Worm (Caenorhabditis elegans): Measurements from ENCODE around the gene srv-5.

The srv-5 gene

DNA sequence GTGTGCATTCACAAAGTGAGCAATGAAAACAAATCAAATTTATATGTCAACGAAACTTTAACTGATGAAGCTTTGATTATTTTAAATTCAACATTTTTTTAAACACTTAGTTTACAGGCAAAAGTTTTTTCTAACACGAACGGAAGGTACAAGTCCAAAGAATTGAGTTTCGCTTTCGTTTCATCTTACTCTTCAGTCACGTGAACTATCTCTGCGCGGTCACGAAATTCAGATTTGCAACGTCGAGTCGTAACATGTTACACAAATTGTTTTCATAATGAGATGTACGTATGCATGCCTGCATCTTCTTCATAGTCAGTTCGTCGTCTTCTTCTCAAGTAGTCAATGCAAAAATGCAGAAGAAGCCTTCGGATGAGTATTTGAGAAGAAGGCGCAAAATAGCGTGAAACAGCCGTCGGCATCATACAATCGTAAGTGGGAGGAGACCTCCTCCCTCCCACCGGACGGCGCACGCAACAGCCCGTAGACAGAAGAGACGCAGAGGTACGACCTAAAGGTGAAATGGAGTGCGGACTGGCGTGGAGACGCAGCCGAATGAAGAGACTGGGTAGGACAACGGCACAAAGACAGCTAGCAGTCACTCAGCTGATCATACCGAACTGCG is 13.2 kb downstream of the srv-5 start, which contains the start of gene coel-1 (continued):
- TF ChIP-seq ceh-48 (tag; optimal IDR thresholded peaks at IDR 0.05) = no peak
- TF ChIP-seq madf-2 (tag; optimal IDR thresholded peaks at IDR 0.05) = no peak
- TF ChIP-seq elt-4 (tag; optimal IDR thresholded peaks at IDR 0.05) = no peak
- TF ChIP-seq unc-55 (GFP tag; optimal IDR thresholded peaks at IDR 0.05) = peak; percentile 26
- no peak for TF ChIP-seq eyg-1 (tag; optimal IDR thresholded peaks at IDR 0.05)
- TF ChIP-seq zip-5 (tag; optimal IDR thresholded peaks at IDR 0.05) = no peak
- no peak for TF ChIP-seq tbx-7 (tag; optimal IDR thresholded peaks at IDR 0.05)
- TF ChIP-seq dmd-4 (tag; optimal IDR thresholded peaks at IDR 0.05; ENCODE audit: borderline replicate concordance) = no peak
- no peak for TF ChIP-seq hlh-15 (tag; optimal IDR thresholded peaks at IDR 0.05)
- no peak for TF ChIP-seq fax-1 (tag; optimal IDR thresholded peaks at IDR 0.05)
- TF ChIP-seq pax-1 (tag; optimal IDR thresholded peaks at IDR 0.05) = no peak
- peak; percentile 24 for TF ChIP-seq hlh-30 (tag; optimal IDR thresholded peaks at IDR 0.05; ENCODE audit: insufficient read depth)
- no peak for TF ChIP-seq ceh-30 (tag; optimal IDR thresholded peaks at IDR 0.05)
- peak; percentile 87 for TF ChIP-seq tbx-2 (tag; optimal IDR thresholded peaks at IDR 0.05)
- no peak for TF ChIP-seq dve-1 (tag; optimal IDR thresholded peaks at IDR 0.05)
- TF ChIP-seq odd-2 (tag; optimal IDR thresholded peaks at IDR 0.05) = no peak
- peak; percentile 85 for TF ChIP-seq ceh-31 (tag; optimal IDR thresholded peaks at IDR 0.05)
- no peak for TF ChIP-seq nhr-232 (tag; optimal IDR thresholded peaks at IDR 0.05)
- peak; percentile 75 for TF ChIP-seq sdc-2 (tag; optimal IDR thresholded peaks at IDR 0.05)
- TF ChIP-seq fkh-6 (tag; optimal IDR thresholded peaks at IDR 0.05) = peak; percentile 30
- TF ChIP-seq pha-2 (tag; optimal IDR thresholded peaks at IDR 0.05) = no peak
- TF ChIP-seq ets-4 (tag; optimal IDR thresholded peaks at IDR 0.05) = no peak
- no peak for TF ChIP-seq ama-1 (optimal IDR thresholded peaks at IDR 0.05)
- no peak for TF ChIP-seq gmeb-2 (tag; optimal IDR thresholded peaks at IDR 0.05)
- TF ChIP-seq ttx-3 (tag; optimal IDR thresholded peaks at IDR 0.05) = no peak
- peak; percentile 29 for TF ChIP-seq F13H6.1 (tag; optimal IDR thresholded peaks at IDR 0.05)
- TF ChIP-seq ceh-9 (tag; optimal IDR thresholded peaks at IDR 0.05) = no peak
- no peak for TF ChIP-seq C38D4.7 (GFP tag; optimal IDR thresholded peaks at IDR 0.05)

DNA sequence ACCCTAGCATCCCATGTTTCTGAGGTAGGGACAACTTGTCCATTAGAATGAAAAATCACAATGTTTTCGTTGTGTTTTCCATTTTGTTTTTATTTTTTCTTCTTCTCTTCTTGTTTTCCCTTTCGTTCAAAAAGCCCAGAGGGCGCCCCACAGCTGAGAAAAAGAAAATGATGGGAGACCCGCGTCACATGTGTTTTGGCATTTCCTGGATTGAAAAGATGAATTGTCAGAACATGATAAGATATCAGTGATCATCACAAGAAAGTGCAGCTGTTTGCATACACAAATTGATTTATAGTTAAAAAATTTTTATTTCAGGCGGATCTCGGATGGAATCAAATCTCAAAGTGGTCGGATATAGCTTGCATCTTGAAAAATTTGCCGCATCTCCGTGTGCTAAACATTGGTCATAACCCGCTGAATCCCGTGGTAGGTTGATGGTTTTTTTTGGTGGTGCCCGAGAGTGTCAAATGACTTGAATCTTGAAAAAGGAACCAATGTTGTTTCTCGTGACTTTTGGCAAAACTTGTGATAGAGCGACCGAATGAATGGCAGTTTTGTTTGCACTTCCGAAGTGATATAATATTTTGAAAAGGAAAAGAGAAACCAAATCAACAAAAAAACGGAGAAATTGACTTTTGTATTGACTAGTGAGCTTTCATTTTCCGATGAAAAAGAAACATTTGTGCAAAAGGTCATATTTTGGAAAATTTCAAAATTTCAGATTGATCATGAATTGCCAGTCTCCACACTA is 14.2 kb downstream of the srv-5 start:
- TF ChIP-seq hlh-30 (tag; optimal IDR thresholded peaks at IDR 0.05; ENCODE audit: insufficient read depth) (peak; percentile 17), ceh-18 (tag; optimal IDR thresholded peaks at IDR 0.05) (peak; percentile 53), odd-2 (tag; optimal IDR thresholded peaks at IDR 0.05) (no peak)

DNA sequence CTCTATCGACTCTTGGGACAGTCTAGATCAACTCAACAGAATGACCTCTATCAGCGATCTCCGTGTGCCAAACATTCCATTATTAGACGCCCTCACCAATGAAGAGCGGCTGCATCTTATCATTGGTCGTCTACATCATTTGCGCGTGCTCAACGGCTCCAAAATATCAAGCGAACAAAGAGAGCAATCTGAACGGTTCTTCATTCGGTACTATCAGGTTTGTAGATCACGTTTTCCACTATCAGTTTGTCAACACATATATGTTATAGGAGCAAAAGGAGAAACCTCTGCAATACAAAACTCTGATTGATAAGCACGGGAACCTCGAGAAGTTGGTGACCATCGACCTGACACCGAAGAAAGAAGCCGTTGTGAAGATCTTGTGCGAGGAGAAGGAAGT is 16.2 kb downstream of the srv-5 start:
- TF ChIP-seq K09A11.1 (tag; optimal IDR thresholded peaks at IDR 0.05; ENCODE audit: insufficient read depth) (no peak), elt-2 (tag; optimal IDR thresholded peaks at IDR 0.05) (peak; percentile 79)

DNA sequence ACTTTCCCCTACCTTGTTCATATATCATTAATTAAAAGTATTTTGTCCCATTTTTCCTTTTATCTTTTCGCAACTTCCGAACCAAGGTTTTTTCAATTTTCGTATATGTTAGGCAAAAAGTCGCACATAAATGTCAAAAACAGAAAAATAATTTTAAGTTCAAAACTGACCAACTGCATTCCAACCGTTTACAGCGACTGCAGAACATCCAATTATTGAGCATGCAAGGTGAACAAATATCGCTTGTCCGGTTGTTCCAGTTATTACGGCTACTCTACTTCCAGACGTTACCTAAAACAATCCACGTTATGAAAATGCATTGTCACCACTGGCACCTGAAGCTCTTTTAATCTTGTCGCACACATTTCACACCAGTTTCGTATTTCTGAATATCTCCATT is 21.5 kb downstream of the srv-5 start, which contains the start of gene C52B9.10:
TSS of gene C52B9.10 (plus strand) at position 301 of the 400 bp plus-strand sequence.
- TF ChIP-seq ceh-45 (GFP tag; IDR thresholded peaks at IDR 0.05) (no peak), ceh-31 (tag; optimal IDR thresholded peaks at IDR 0.05) (no peak), tbx-2 (tag; optimal IDR thresholded peaks at IDR 0.05) (no peak), ets-4 (tag; optimal IDR thresholded peaks at IDR 0.05) (no peak), ceh-34 (tag; optimal IDR thresholded peaks at IDR 0.05) (no peak), pros-1 (tag; optimal IDR thresholded peaks at IDR 0.05) (no peak), hlh-13 (GFP tag; optimal IDR thresholded peaks at IDR 0.05) (no peak), hlh-8 (tag; optimal IDR thresholded peaks at IDR 0.05) (no peak), ref-2 (tag; optimal IDR thresholded peaks at IDR 0.05) (no peak), ceh-14 (tag; optimal IDR thresholded peaks at IDR 0.05) (no peak), C38D4.7 (GFP tag; optimal IDR thresholded peaks at IDR 0.05) (no peak), eyg-1 (tag; optimal IDR thresholded peaks at IDR 0.05) (no peak), npax-4 (tag; optimal IDR thresholded peaks at IDR 0.05) (no peak), fkh-6 (tag; optimal IDR thresholded peaks at IDR 0.05) (no peak), che-1 (tag; optimal IDR thresholded peaks at IDR 0.05) (no peak), gmeb-2 (tag; optimal IDR thresholded peaks at IDR 0.05) (no peak)
